Worm (Caenorhabditis elegans) whole organism, L3 larva: ENCODE results near the gene rec-8.

Experiments
- nhr-23 ChIP-seq: fragments of 150-350 bp; optimal IDR thresholded peaks from 2 replicates; lab custom pipeline; 2014; ENCODE audit warnings: missing biosample characterization, missing genetic modification reagents, missing genetic modification characterization
- sea-2 ChIP-seq: fragments of 150-350 bp; sonication (generic microtip); optimal IDR thresholded peaks from 4 replicates; lab custom pipeline; 2014; ENCODE audit warnings: missing biosample characterization, missing genetic modification reagents, missing genetic modification characterization
- snpc-4 ChIP-seq: fragments of 150-350 bp; optimal IDR thresholded peaks from 2 replicates; lab custom pipeline; 2014; ENCODE audit warnings: missing biosample characterization, missing genetic modification characterization
- unc-62 ChIP-seq: fragments of 150-350 bp; sonication (generic microtip); optimal IDR thresholded peaks from 4 replicates; lab custom pipeline; 2014; ENCODE audit warnings: missing biosample characterization, missing genetic modification reagents, missing genetic modification characterization

ce11 chrIV:13358488-13358887, 5.5 kb upstream of the rec-8 start, which contains the start of gene W02A2.8:
- TF ChIP-seq snpc-4 (tag; lab: Kevin White, UChicago) (no peak), unc-62 (GFP tag; lab: Kevin White, UChicago) (no peak), nhr-23 (tag; lab: Kevin White, UChicago) (no peak), sea-2 (GFP tag; lab: Kevin White, UChicago) (no peak)
